Worm (Caenorhabditis elegans) whole organism, L1 larva: ENCODE measurements around the gene Y44A6D.3.
A peak's percentile ranks its signal among the peaks of the same experiment; 100 is the strongest.

ENCODE experiments used
- dsc-1 ChIP-seq: sonication (generic microtip); optimal IDR thresholded peaks from 2 replicates; lab custom pipeline; 2016; ENCODE audit warnings: mild to moderate bottlenecking, missing genetic modification characterization, missing compliant biosample characterization
- elt-3 ChIP-seq, 6 experiments: fragments of 150-350 bp in 1 of 6; sonication (generic microtip); optimal IDR thresholded peaks; 2 replicates each; lab custom pipeline; 2017 to 2018; ENCODE audit warnings: missing biosample characterization in 6 of 6, missing genetic modification characterization in 6 of 6, inconsistent platforms in 1 of 6
- hlh-4 ChIP-seq: sonication (generic microtip); optimal IDR thresholded peaks from 2 replicates; lab custom pipeline; 2016; ENCODE audit warnings: mild to moderate bottlenecking, missing genetic modification characterization, missing compliant biosample characterization
- lin-14 ChIP-seq: fragments of 200-800 bp; sonication (Bioruptor generic); optimal IDR thresholded peaks from 2 replicates; lab custom pipeline; 2018; ENCODE audit warnings: mild to moderate bottlenecking, missing genetic modification characterization, moderate library complexity, missing compliant biosample characterization
- nhr-47 ChIP-seq: sonication (generic microtip); optimal IDR thresholded peaks from 2 replicates; lab custom pipeline; 2016; ENCODE audit warnings: mild to moderate bottlenecking, missing genetic modification characterization, moderate library complexity, missing compliant biosample characterization
- pax-3 ChIP-seq: fragments of 200-800 bp; sonication (Bioruptor generic); optimal IDR thresholded peaks from 2 replicates; lab custom pipeline; 2018; ENCODE audit warnings: mild to moderate bottlenecking, missing genetic modification characterization, moderate library complexity, missing compliant biosample characterization

Gene Y44A6D.3

ce11 chrV:20744290-20744837, 47.9 kb downstream of the Y44A6D.3 start, which contains the start of gene dnj-25 (continued):
- TF ChIP-seq elt-3 (tag; optimal IDR thresholded peaks at IDR 0.05; lab: Kevin White, UChicago) (no peak), pax-3 (tag; lab: Kevin White, UChicago) (no peak), hlh-4 (tag; lab: Kevin White, UChicago) (no peak), nhr-47 (tag; lab: Kevin White, UChicago) (peak; percentile 10), dsc-1 (tag; lab: Kevin White, UChicago) (no peak), lin-14 (peak; percentile 47)
